Fruit fly (Drosophila melanogaster): ENCODE data around the gene CG4199.
A peak's percentile ranks its signal among the peaks of the same experiment; 100 is the strongest.

The CG4199 gene

dm6 chrX:2041981-2042847 is 31.1 kb downstream of the CG4199 start, which contains the start of the genes Actn and usp:
Actn (minus strand) TSS chrX:2042311.
usp (minus strand) TSS chrX:2042311.
- TF ChIP-seq pan (optimal IDR thresholded peaks at IDR 0.05) (no peak), CG8478 (optimal IDR thresholded peaks at IDR 0.05) (no peak), usp (GFP tag; optimal IDR thresholded peaks at IDR 0.05) (no peak), EcR (GFP tag; optimal IDR thresholded peaks at IDR 0.05) (no peak), Dll (optimal IDR thresholded peaks at IDR 0.05) (peak; percentile 39), psq (optimal IDR thresholded peaks at IDR 0.05) (no peak)

- no peak for TF ChIP-seq EcR (GFP tag; optimal IDR thresholded peaks at IDR 0.05)
Measured at dm6 chrX:2041312-2041918, 31.9 kb downstream of the CG4199 start, which contains the start of gene CG4313. CG4313 (plus strand) TSS chrX:2041868.

dm6 chrX:2037605-2038004 is 35.7 kb downstream of the CG4199 start:
- TF ChIP-seq CG8478 (optimal IDR thresholded peaks at IDR 0.05) = no peak

- peak; percentile 92 for TF ChIP-seq pan (optimal IDR thresholded peaks at IDR 0.05)
- no peak for TF ChIP-seq EcR (GFP tag; optimal IDR thresholded peaks at IDR 0.05)
Measured at dm6 chrX:2036800-2037488, 36.3 kb downstream of the CG4199 start.

dm6 chrX:2036383-2036782 is 36.9 kb downstream of the CG4199 start:
- no peak for TF ChIP-seq EcR (GFP tag; optimal IDR thresholded peaks at IDR 0.05)
- no peak for TF ChIP-seq CG8478 (optimal IDR thresholded peaks at IDR 0.05)
- TF ChIP-seq Dll (optimal IDR thresholded peaks at IDR 0.05) = no peak
- TF ChIP-seq pan (optimal IDR thresholded peaks at IDR 0.05) = no peak
- TF ChIP-seq usp (GFP tag; optimal IDR thresholded peaks at IDR 0.05) = no peak
- TF ChIP-seq psq (optimal IDR thresholded peaks at IDR 0.05) = no peak

dm6 chrX:2032821-2033436 is 40.4 kb downstream of the CG4199 start:
- no peak for TF ChIP-seq pan (optimal IDR thresholded peaks at IDR 0.05)
- no peak for TF ChIP-seq usp (GFP tag; optimal IDR thresholded peaks at IDR 0.05)
- no peak for TF ChIP-seq EcR (GFP tag; optimal IDR thresholded peaks at IDR 0.05)
- no peak for TF ChIP-seq Dll (optimal IDR thresholded peaks at IDR 0.05)
- no peak for TF ChIP-seq CG8478 (optimal IDR thresholded peaks at IDR 0.05)
- TF ChIP-seq psq (optimal IDR thresholded peaks at IDR 0.05) = no peak

dm6 chrX:2032160-2032801 is 41.0 kb downstream of the CG4199 start:
- TF ChIP-seq psq (optimal IDR thresholded peaks at IDR 0.05) (no peak), usp (GFP tag; optimal IDR thresholded peaks at IDR 0.05) (no peak), Dll (optimal IDR thresholded peaks at IDR 0.05) (no peak), CG8478 (optimal IDR thresholded peaks at IDR 0.05) (no peak), pan (optimal IDR thresholded peaks at IDR 0.05) (no peak), EcR (GFP tag; optimal IDR thresholded peaks at IDR 0.05) (no peak)

dm6 chrX:2031308-2031707 is 42.0 kb downstream of the CG4199 start:
- TF ChIP-seq usp (GFP tag; optimal IDR thresholded peaks at IDR 0.05) (no peak), EcR (GFP tag; optimal IDR thresholded peaks at IDR 0.05) (no peak)

- TF ChIP-seq Dll (optimal IDR thresholded peaks at IDR 0.05) = no peak
Measured at dm6 chrX:2024819-2025218, 48.5 kb downstream of the CG4199 start.

All from whole organism.